Worm (Caenorhabditis elegans) whole organism, mixed stage, embryonic: Measurements from ENCODE around the gene C18B2.2.

ENCODE experiments used
- blmp-1 ChIP-seq: fragments of 150-350 bp; optimal IDR thresholded peaks from 2 replicates; lab custom pipeline; 2014; ENCODE audit warnings: missing biosample characterization, missing genetic modification characterization
- ceh-83 ChIP-seq: fragments of 200-800 bp; sonication (Bioruptor generic); optimal IDR thresholded peaks from 2 replicates; lab custom pipeline; 2018; ENCODE audit warnings: mild to moderate bottlenecking, missing genetic modification characterization, missing compliant biosample characterization
- elt-3 ChIP-seq: fragments of 150-350 bp; optimal IDR thresholded peaks from 2 replicates; lab custom pipeline; 2014; ENCODE audit warnings: missing biosample characterization, missing genetic modification characterization
- flh-1 ChIP-seq: fragments of 200-800 bp; sonication (Bioruptor generic); optimal IDR thresholded peaks from 2 replicates; lab custom pipeline; 2018; ENCODE audit warnings: mild to moderate bottlenecking, missing genetic modification characterization, moderate library complexity, missing compliant biosample characterization
- lin-13 ChIP-seq: fragments of 150-350 bp; optimal IDR thresholded peaks from 2 replicates; lab custom pipeline; 2014; ENCODE audit warnings: missing biosample characterization, missing genetic modification characterization
- mep-1 ChIP-seq: fragments of 150-350 bp; optimal IDR thresholded peaks from 2 replicates; lab custom pipeline; 2017; ENCODE audit warnings: missing biosample characterization, missing genetic modification reagents, missing genetic modification characterization, inconsistent platforms
- nhr-237 ChIP-seq: fragments of 150-350 bp; optimal IDR thresholded peaks from 2 replicates; lab custom pipeline; 2014; ENCODE audit warnings: missing biosample characterization, missing genetic modification characterization
- nhr-28 ChIP-seq: fragments of 150-350 bp; optimal IDR thresholded peaks from 2 replicates; lab custom pipeline; 2014; ENCODE audit warnings: missing biosample characterization, missing genetic modification characterization
- unc-120 ChIP-seq: sonication (generic microtip); optimal IDR thresholded peaks from 2 replicates; lab custom pipeline; 2017; ENCODE audit warnings: missing genetic modification characterization, missing compliant biosample characterization; ENCODE audit not compliant: poor library complexity, severe bottlenecking
- unc-39 ChIP-seq: fragments of 150-350 bp; optimal IDR thresholded peaks from 2 replicates; lab custom pipeline; 2014; ENCODE audit warnings: missing biosample characterization, missing genetic modification characterization
- ztf-11 ChIP-seq: fragments of 150-350 bp; optimal IDR thresholded peaks from 2 replicates; lab custom pipeline; 2014; ENCODE audit warnings: missing biosample characterization, missing genetic modification characterization

DNA sequence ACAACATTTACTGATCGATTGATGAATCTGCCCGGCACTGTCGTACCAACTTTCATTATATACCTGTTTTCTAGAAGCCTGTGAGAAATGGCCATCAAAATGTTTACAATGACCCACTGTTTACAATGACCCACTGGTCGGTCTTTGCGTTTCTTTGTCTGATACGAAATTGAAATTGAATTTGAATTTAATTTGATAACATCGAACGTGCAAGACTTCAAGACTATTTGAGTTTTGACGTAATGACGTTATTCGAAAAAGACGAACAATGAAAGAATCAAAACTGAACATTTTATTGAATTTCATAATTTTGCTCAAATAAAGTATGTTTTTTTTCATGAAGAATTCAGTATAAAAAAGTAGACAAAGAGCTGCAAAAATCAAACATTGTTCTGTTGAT lies 48.7 kb downstream of the C18B2.2 start, which contains the start of gene C02F12.5:
- TF ChIP-seq flh-1 (GFP tag; lab: Kevin White, UChicago) (no peak), elt-3 (tag; lab: Kevin White, UChicago) (no peak), nhr-237 (tag; lab: Kevin White, UChicago) (no peak), mep-1 (tag; lab: Kevin White, UChicago) (no peak), lin-13 (tag; lab: Kevin White, UChicago) (no peak), ztf-11 (tag; lab: Kevin White, UChicago) (no peak), unc-120 (tag; lab: Kevin White, UChicago) (no peak), ceh-83 (no peak), nhr-28 (tag; lab: Kevin White, UChicago) (no peak), unc-39 (tag; lab: Kevin White, UChicago) (no peak), blmp-1 (tag; lab: Kevin White, UChicago) (no peak)
